Fruit fly (Drosophila melanogaster) whole organism, embryonic: ENCODE results near the gene CG18268.

Experiments
- Aef1 ChIP-seq: fragments of 200-800 bp; sonication (Bioruptor generic); IDR thresholded peaks from 3 replicates; pipeline ENCODE4 v1.3.6; 2022; ENCODE audit warnings: missing biosample characterization, missing genetic modification characterization
- Atf3 ChIP-seq: fragments of 200-800 bp; sonication (Bioruptor generic); optimal IDR thresholded peaks from 3 replicates; lab custom pipeline; 2016; ENCODE audit warnings: missing biosample characterization, missing genetic modification characterization
- Bdp1 ChIP-seq: fragments of 200-800 bp; sonication (Bioruptor generic); optimal IDR thresholded peaks from 3 replicates; lab custom pipeline; 2016; ENCODE audit warnings: missing biosample characterization, missing genetic modification characterization
- Blimp-1 ChIP-seq: fragments of 200-800 bp; sonication (Bioruptor generic); optimal IDR thresholded peaks from 3 replicates; lab custom pipeline; 2018; ENCODE audit warnings: missing biosample characterization, missing genetic modification characterization, mild to moderate bottlenecking, moderate library complexity, missing genetic modification reagents
- CG10209 ChIP-seq: fragments of 200-800 bp; sonication (Bioruptor generic); optimal IDR thresholded peaks from 3 replicates; lab custom pipeline; 2017; ENCODE audit warnings: missing biosample characterization, mild to moderate bottlenecking, missing genetic modification characterization, missing genetic modification reagents
- CG10267 ChIP-seq: fragments of 200-800 bp; sonication (Bioruptor generic); optimal IDR thresholded peaks from 2 replicates; lab custom pipeline; 2018; ENCODE audit warnings: missing biosample characterization, mild to moderate bottlenecking, missing genetic modification characterization, moderate library complexity
- CG10431 ChIP-seq: fragments of 200-800 bp; sonication (Bioruptor generic); optimal IDR thresholded peaks from 3 replicates; lab custom pipeline; 2018; ENCODE audit warnings: missing biosample characterization, mild to moderate bottlenecking, missing genetic modification characterization
- CG11085 ChIP-seq: fragments of 200-800 bp; sonication (Bioruptor generic); IDR thresholded peaks from 2 replicates; pipeline ENCODE4 v1.3.6; 2022; ENCODE audit warnings: missing biosample characterization, missing genetic modification characterization
- CG12236 ChIP-seq: fragments of 200-800 bp; sonication (Bioruptor generic); optimal IDR thresholded peaks from 2 replicates; lab custom pipeline; 2016; ENCODE audit warnings: missing biosample characterization, missing genetic modification characterization
- CG12659 ChIP-seq: fragments of 200-800 bp; sonication (Bioruptor generic); optimal IDR thresholded peaks from 3 replicates; lab custom pipeline; 2017; ENCODE audit warnings: mild to moderate bottlenecking, missing biosample characterization, missing genetic modification reagents, missing genetic modification characterization
- CG12769 ChIP-seq: fragments of 200-800 bp; sonication (Bioruptor generic); optimal IDR thresholded peaks from 2 replicates; lab custom pipeline; 2019; ENCODE audit warnings: missing biosample characterization, mild to moderate bottlenecking, missing genetic modification characterization, moderate library complexity
- CG14014 ChIP-seq: fragments of 200-800 bp; sonication (Bioruptor generic); IDR thresholded peaks from 2 replicates; pipeline ENCODE4 v1.3.6; 2022; ENCODE audit warnings: missing biosample characterization, missing genetic modification characterization
- CG15011 ChIP-seq: fragments of 200-800 bp; sonication (Bioruptor generic); optimal IDR thresholded peaks from 3 replicates; lab custom pipeline; 2018; ENCODE audit warnings: missing biosample characterization, mild to moderate bottlenecking, missing genetic modification characterization
- CG17186 ChIP-seq: fragments of 200-800 bp; sonication (Bioruptor generic); optimal IDR thresholded peaks from 3 replicates; lab custom pipeline; 2017; ENCODE audit warnings: missing biosample characterization, missing genetic modification reagents, missing genetic modification characterization
- CG17328 ChIP-seq: fragments of 200-800 bp; sonication (Bioruptor generic); IDR thresholded peaks from 2 replicates; pipeline ENCODE4 v1.3.6; 2022; ENCODE audit warnings: missing biosample characterization, missing genetic modification characterization
- CG2202 ChIP-seq: fragments of 200-800 bp; sonication (Bioruptor generic); optimal IDR thresholded peaks from 2 replicates; lab custom pipeline; 2018; ENCODE audit warnings: missing biosample characterization, mild to moderate bottlenecking, missing genetic modification characterization
- CG32772 ChIP-seq: fragments of 200-800 bp; sonication (Bioruptor generic); IDR thresholded peaks from 2 replicates; pipeline ENCODE4 v1.3.6; 2022; ENCODE audit warnings: missing biosample characterization, missing genetic modification characterization
- CG5180 ChIP-seq: fragments of 200-800 bp; sonication (Bioruptor generic); optimal IDR thresholded peaks from 3 replicates; lab custom pipeline; 2017; ENCODE audit warnings: missing biosample characterization, missing genetic modification characterization, mild to moderate bottlenecking, moderate library complexity, missing genetic modification reagents
- CG6683 ChIP-seq: fragments of 200-800 bp; sonication (Bioruptor generic); optimal IDR thresholded peaks from 2 replicates; lab custom pipeline; 2017; ENCODE audit warnings: missing biosample characterization, mild to moderate bottlenecking, missing genetic modification characterization, missing genetic modification reagents
- CG6765 ChIP-seq: fragments of 200-800 bp; sonication (Bioruptor generic); optimal IDR thresholded peaks from 3 replicates; lab custom pipeline; 2017; ENCODE audit warnings: missing biosample characterization, mild to moderate bottlenecking, missing genetic modification characterization
- CrebB ChIP-seq: fragments of 200-800 bp; sonication (Bioruptor generic); optimal IDR thresholded peaks from 3 replicates; lab custom pipeline; 2018; ENCODE audit warnings: missing biosample characterization, mild to moderate bottlenecking, missing genetic modification characterization
- Dll ChIP-seq: fragments of 200-800 bp; sonication (Bioruptor generic); IDR thresholded peaks from 4 replicates; pipeline ENCODE4 v1.3.6; 2022; ENCODE audit warnings: missing biosample characterization, missing genetic modification characterization; ENCODE audit not compliant: partially characterized antibody
- Elba2 ChIP-seq: fragments of 200-800 bp; sonication (Bioruptor generic); optimal IDR thresholded peaks from 3 replicates; lab custom pipeline; 2016; ENCODE audit warnings: missing biosample characterization, missing genetic modification characterization
- Neu2 ChIP-seq: fragments of 200-800 bp; sonication (Bioruptor generic); optimal IDR thresholded peaks from 3 replicates; lab custom pipeline; 2016; ENCODE audit warnings: missing biosample characterization, missing genetic modification characterization, borderline replicate concordance
- Opbp ChIP-seq: fragments of 200-800 bp; sonication (Bioruptor generic); IDR thresholded peaks from 3 replicates; pipeline ENCODE4 v1.3.6; 2022; ENCODE audit warnings: missing biosample characterization, missing genetic modification characterization; ENCODE audit not compliant: partially characterized antibody
- Side ChIP-seq: fragments of 200-800 bp; sonication (Bioruptor generic); optimal IDR thresholded peaks from 2 replicates; lab custom pipeline; 2016; ENCODE audit warnings: missing biosample characterization, missing genetic modification characterization
- Trl ChIP-seq, 3 experiments: fragments of >200 bp in 2 of 3; fragments of 200-800 bp in 1 of 3; sonication (Bioruptor generic) in 1 of 3; optimal IDR thresholded peaks; 2 replicates in 1 of 3; 3 replicates in 2 of 3; lab custom pipeline; 2016 to 2017; ENCODE audit warnings: missing biosample characterization in 1 of 3, missing genetic modification characterization in 1 of 3
- bbx ChIP-seq: fragments of 200-800 bp; sonication (Bioruptor generic); IDR thresholded peaks from 2 replicates; pipeline ENCODE4 v1.3.6; 2022; ENCODE audit warnings: missing biosample characterization, missing genetic modification characterization; ENCODE audit not compliant: partially characterized antibody
- chinmo ChIP-seq: fragments of 200-800 bp; sonication (Bioruptor generic); IDR thresholded peaks from 4 replicates; pipeline ENCODE4 v1.3.6; 2022; ENCODE audit warnings: missing biosample characterization, missing genetic modification characterization; ENCODE audit not compliant: partially characterized antibody
- corto ChIP-seq: fragments of 200-800 bp; sonication (Bioruptor generic); optimal IDR thresholded peaks from 2 replicates; lab custom pipeline; 2016; ENCODE audit warnings: missing biosample characterization, mild to moderate bottlenecking, missing genetic modification characterization, moderate library complexity
- dmrt11E ChIP-seq: fragments of 200-800 bp; sonication (Bioruptor generic); optimal IDR thresholded peaks from 3 replicates; lab custom pipeline; 2018; ENCODE audit warnings: missing biosample characterization, mild to moderate bottlenecking, missing genetic modification characterization, moderate library complexity
- esg ChIP-seq: fragments of 200-800 bp; sonication (Bioruptor generic); conservative IDR thresholded peaks from 2 replicates; pipeline ENCODE4 v1.3.6; 2022; ENCODE audit warnings: missing biosample characterization, missing genetic modification characterization
- fu2 ChIP-seq: fragments of 200-800 bp; sonication (Bioruptor generic); optimal IDR thresholded peaks from 2 replicates; lab custom pipeline; 2016; ENCODE audit warnings: missing biosample characterization, missing genetic modification characterization
- gfzf ChIP-seq: fragments of 200-800 bp; sonication (Bioruptor generic); optimal IDR thresholded peaks from 2 replicates; lab custom pipeline; 2016; ENCODE audit warnings: missing biosample characterization, mild to moderate bottlenecking, missing genetic modification characterization, moderate library complexity
- grau ChIP-seq: fragments of 200-800 bp; optimal IDR thresholded peaks from 3 replicates; lab custom pipeline; 2019; ENCODE audit warnings: missing biosample characterization, mild to moderate bottlenecking, missing genetic modification characterization, moderate library complexity
- ind ChIP-seq: fragments of 200-800 bp; sonication (Bioruptor generic); optimal IDR thresholded peaks from 3 replicates; lab custom pipeline; 2016; ENCODE audit warnings: missing biosample characterization, missing genetic modification characterization
- insv ChIP-seq, 2 experiments: fragments of 200-800 bp; sonication (Bioruptor generic); optimal IDR thresholded peaks; 3 replicates each; lab custom pipeline; 2016 to 2018; ENCODE audit warnings: missing biosample characterization in 2 of 2, missing genetic modification characterization in 2 of 2
- jing ChIP-seq: fragments of 200-800 bp; sonication (Bioruptor generic); optimal IDR thresholded peaks from 2 replicates; lab custom pipeline; 2018; ENCODE audit warnings: missing biosample characterization, mild to moderate bottlenecking, missing genetic modification characterization
- klu ChIP-seq: fragments of 200-800 bp; sonication (Bioruptor generic); IDR thresholded peaks from 2 replicates; pipeline ENCODE4 v1.3.6; 2022; ENCODE audit warnings: missing biosample characterization, missing genetic modification characterization
- lilli ChIP-seq: fragments of 200-800 bp; sonication (Bioruptor generic); optimal IDR thresholded peaks from 3 replicates; lab custom pipeline; 2016; ENCODE audit warnings: missing biosample characterization, missing genetic modification characterization
- nerfin-1 ChIP-seq: fragments of 200-800 bp; sonication (Bioruptor generic); optimal IDR thresholded peaks from 3 replicates; lab custom pipeline; 2019; ENCODE audit warnings: missing biosample characterization, mild to moderate bottlenecking, missing genetic modification characterization, moderate library complexity
- nerfin-2 ChIP-seq: fragments of 200-800 bp; sonication (Bioruptor generic); IDR thresholded peaks from 2 replicates; pipeline ENCODE4 v1.3.6; 2022; ENCODE audit warnings: missing biosample characterization, missing genetic modification characterization; ENCODE audit not compliant: partially characterized antibody
- p53 ChIP-seq: fragments of 200-800 bp; sonication (Bioruptor generic); optimal IDR thresholded peaks from 2 replicates; lab custom pipeline; 2016; ENCODE audit warnings: missing biosample characterization, missing genetic modification characterization
- sug ChIP-seq: fragments of 200-800 bp; optimal IDR thresholded peaks from 2 replicates; lab custom pipeline; 2019; ENCODE audit warnings: missing biosample characterization, mild to moderate bottlenecking, missing genetic modification characterization, moderate library complexity
- tna ChIP-seq: fragments of 200-800 bp; sonication (Bioruptor generic); IDR thresholded peaks from 2 replicates; pipeline ENCODE4 v1.3.6; 2022; ENCODE audit warnings: missing biosample characterization, missing genetic modification characterization; ENCODE audit not compliant: partially characterized antibody
- unpg ChIP-seq: fragments of 200-800 bp; sonication (Bioruptor generic); optimal IDR thresholded peaks from 3 replicates; lab custom pipeline; 2018; ENCODE audit warnings: missing biosample characterization, mild to moderate bottlenecking, missing genetic modification characterization, moderate library complexity
- vfl ChIP-seq: fragments of 200-800 bp; sonication (Bioruptor generic); optimal IDR thresholded peaks from 2 replicates; lab custom pipeline; 2016; ENCODE audit warnings: missing biosample characterization, missing genetic modification characterization
- vvl ChIP-seq: fragments of 200-800 bp; sonication (Bioruptor generic); IDR thresholded peaks from 2 replicates; pipeline ENCODE4 v1.3.6; 2022; ENCODE audit warnings: missing biosample characterization, missing genetic modification characterization

CG18268 gene

dm6 chr3R:7804332-7804731, at the start of gene CG18268:
TSS of gene CG18268 (minus strand) at chr3R:7804432.
- TF ChIP-seq CG17328, result no peak
- no peak for TF ChIP-seq CG12236 (GFP tag; lab: Kevin White, UChicago)
- no peak for TF ChIP-seq CG6765
- no peak for TF ChIP-seq CG17186 (GFP tag; lab: Kevin White, UChicago)

dm6 chr3R:7821559-7821958, 17.3 kb upstream of the CG18268 start:
- TF ChIP-seq fu2 (GFP tag; lab: Kevin White, UChicago) (no peak), CG14014 (no peak; the same call in 1 of the 2 replicates), CrebB (no peak), vfl (GFP tag; lab: Kevin White, UChicago) (no peak), jing (no peak), Blimp-1 (GFP tag; lab: Kevin White, UChicago) (no peak), CG12769 (no peak), Opbp (GFP tag; lab: Robert Waterston, UW) (no peak), corto (GFP tag; lab: Kevin White, UChicago) (no peak), CG11085 (no peak), esg (GFP tag; lab: Robert Waterston, UW) (peak; percentile 35; the same call in 1 of the 2 replicates), unpg (GFP tag; lab: Kevin White, UChicago) (no peak), CG6683 (GFP tag; lab: Kevin White, UChicago) (peak; percentile 14), nerfin-2 (GFP tag; lab: Robert Waterston, UW) (no peak), chinmo (GFP tag; lab: Robert Waterston, UW) (no peak), klu (0 out of 2 replicates have a peak, but pooled peaks have one; percentile 36), Dll (GFP tag; lab: Robert Waterston, UW) (no peak), bbx (no peak), p53 (GFP tag; lab: Kevin White, UChicago) (no peak), insv (GFP tag; optimal IDR thresholded peaks at IDR 0.05; lab: Kevin White, UChicago) (no peak), Atf3 (GFP tag; lab: Kevin White, UChicago) (no peak), CG32772 (no peak), Neu2 (GFP tag; lab: Kevin White, UChicago) (no peak), gfzf (no peak), Bdp1 (GFP tag; lab: Kevin White, UChicago) (no peak), CG10209 (peak; percentile 36), vvl (GFP tag; lab: Robert Waterston, UW) (peak; percentile 42; the same call in 1 of the 2 replicates), CG15011 (no peak), Aef1 (peak; percentile 26; the same call in 1 of the 3 replicates), sug (tag; lab: Kevin White, UChicago) (no peak), Elba2 (GFP tag; lab: Kevin White, UChicago) (no peak), grau (tag; lab: Kevin White, UChicago) (peak; percentile 33), nerfin-1 (tag; lab: Kevin White, UChicago) (no peak), CG10267 (tag; lab: Kevin White, UChicago) (no peak), dmrt11E (tag; lab: Kevin White, UChicago) (no peak), CG12659 (GFP tag; lab: Kevin White, UChicago) (peak; percentile 35), CG2202 (tag; lab: Kevin White, UChicago) (no peak), Trl (optimal IDR thresholded peaks at IDR 0.05; lab: Kevin White, UChicago) (peak in 1 of 2 experiments; percentile 7), Trl (GFP tag; optimal IDR thresholded peaks at IDR 0.05; lab: Kevin White, UChicago) (peak; percentile 16), ind (GFP tag; lab: Kevin White, UChicago) (no peak), CG10431 (GFP tag; lab: Kevin White, UChicago) (no peak), Side (no peak), lilli (peak; percentile 67), CG5180 (GFP tag; lab: Kevin White, UChicago) (no peak), tna (no peak)
